Worm (Caenorhabditis elegans) whole organism, mixed stage, embryonic: ENCODE data around the gene lec-6.
A peak's percentile ranks its signal among the peaks of the same experiment; 100 is the strongest.

Experiments used
- bed-3 ChIP-seq: fragments of 200-800 bp; sonication (Bioruptor generic); optimal IDR thresholded peaks from 3 replicates; lab custom pipeline; 2018; ENCODE audit warnings: mild to moderate bottlenecking, missing genetic modification characterization, moderate library complexity, missing compliant biosample characterization
- blmp-1 ChIP-seq: fragments of 150-350 bp; optimal IDR thresholded peaks from 2 replicates; lab custom pipeline; 2014; ENCODE audit warnings: missing biosample characterization, missing genetic modification characterization
- ceh-39 ChIP-seq: fragments of 150-350 bp; optimal IDR thresholded peaks from 2 replicates; lab custom pipeline; 2014; ENCODE audit warnings: missing biosample characterization, missing genetic modification characterization
- ceh-43 ChIP-seq: fragments of 200-800 bp; sonication (Bioruptor generic); optimal IDR thresholded peaks from 2 replicates; lab custom pipeline; 2018; ENCODE audit warnings: mild to moderate bottlenecking, missing genetic modification characterization, moderate library complexity, missing compliant biosample characterization
- ces-1 ChIP-seq: fragments of 150-350 bp; optimal IDR thresholded peaks from 2 replicates; lab custom pipeline; 2014; ENCODE audit warnings: missing biosample characterization, missing genetic modification reagents, missing genetic modification characterization
- cnd-1 ChIP-seq: fragments of 200-800 bp; sonication (Bioruptor generic); optimal IDR thresholded peaks from 2 replicates; lab custom pipeline; 2018; ENCODE audit warnings: mild to moderate bottlenecking, missing genetic modification characterization, missing compliant biosample characterization
- drap-1 ChIP-seq: fragments of 200-800 bp; sonication (Bioruptor generic); optimal IDR thresholded peaks from 3 replicates; lab custom pipeline; 2018; ENCODE audit warnings: mild to moderate bottlenecking, missing genetic modification characterization, missing compliant biosample characterization
- elt-1 ChIP-seq: sonication (generic microtip); optimal IDR thresholded peaks from 2 replicates; lab custom pipeline; 2017; ENCODE audit warnings: missing genetic modification characterization, mild to moderate bottlenecking, missing compliant biosample characterization, antibody characterized with exemption, moderate library complexity, borderline replicate concordance; ENCODE audit not compliant: insufficient read depth
- flh-1 ChIP-seq: fragments of 200-800 bp; sonication (Bioruptor generic); optimal IDR thresholded peaks from 2 replicates; lab custom pipeline; 2018; ENCODE audit warnings: mild to moderate bottlenecking, missing genetic modification characterization, moderate library complexity, missing compliant biosample characterization
- ham-2 ChIP-seq: fragments of 200-800 bp; sonication (Bioruptor generic); optimal IDR thresholded peaks from 2 replicates; lab custom pipeline; 2018; ENCODE audit warnings: mild to moderate bottlenecking, missing genetic modification characterization, missing compliant biosample characterization
- hlh-1 ChIP-seq: fragments of 150-350 bp; optimal IDR thresholded peaks from 2 replicates; lab custom pipeline; 2014; ENCODE audit warnings: missing biosample characterization, missing genetic modification reagents, missing genetic modification characterization
- lin-32 ChIP-seq: fragments of 200-800 bp; sonication (Bioruptor generic); optimal IDR thresholded peaks from 2 replicates; lab custom pipeline; 2018; ENCODE audit warnings: mild to moderate bottlenecking, missing genetic modification characterization, missing compliant biosample characterization
- lsy-2 ChIP-seq: fragments of 150-350 bp; optimal IDR thresholded peaks from 2 replicates; lab custom pipeline; 2014; ENCODE audit warnings: missing biosample characterization, missing genetic modification characterization
- mep-1 ChIP-seq: fragments of 150-350 bp; optimal IDR thresholded peaks from 2 replicates; lab custom pipeline; 2017; ENCODE audit warnings: missing biosample characterization, missing genetic modification reagents, missing genetic modification characterization, inconsistent platforms
- nhr-2 ChIP-seq: fragments of 150-350 bp; optimal IDR thresholded peaks from 2 replicates; lab custom pipeline; 2014; ENCODE audit warnings: missing biosample characterization, missing genetic modification characterization
- pha-4 ChIP-seq: fragments of 150-350 bp; optimal IDR thresholded peaks from 2 replicates; lab custom pipeline; 2018; ENCODE audit warnings: missing biosample characterization, missing genetic modification reagents, missing genetic modification characterization
- sem-2 ChIP-seq: fragments of 200-800 bp; sonication (Bioruptor generic); optimal IDR thresholded peaks from 2 replicates; lab custom pipeline; 2018; ENCODE audit warnings: mild to moderate bottlenecking, missing genetic modification characterization, missing compliant biosample characterization
- sptf-1 ChIP-seq: sonication (generic microtip); optimal IDR thresholded peaks from 2 replicates; lab custom pipeline; 2017; ENCODE audit warnings: mild to moderate bottlenecking, missing genetic modification characterization, moderate library complexity, missing compliant biosample characterization
- tbx-8 ChIP-seq: fragments of 200-800 bp; sonication (Bioruptor generic); optimal IDR thresholded peaks from 2 replicates; lab custom pipeline; 2018; ENCODE audit warnings: mild to moderate bottlenecking, missing genetic modification characterization, moderate library complexity, missing compliant biosample characterization
- unc-120 ChIP-seq: sonication (generic microtip); optimal IDR thresholded peaks from 2 replicates; lab custom pipeline; 2017; ENCODE audit warnings: missing genetic modification characterization, missing compliant biosample characterization; ENCODE audit not compliant: poor library complexity, severe bottlenecking
- unc-39 ChIP-seq: fragments of 150-350 bp; optimal IDR thresholded peaks from 2 replicates; lab custom pipeline; 2014; ENCODE audit warnings: missing biosample characterization, missing genetic modification characterization
- unc-62 ChIP-seq: fragments of 150-350 bp; optimal IDR thresholded peaks from 2 replicates; lab custom pipeline; 2014; ENCODE audit warnings: missing biosample characterization, missing genetic modification reagents, missing genetic modification characterization
- zip-8 ChIP-seq: fragments of 150-350 bp; optimal IDR thresholded peaks from 2 replicates; lab custom pipeline; 2014; ENCODE audit warnings: missing biosample characterization, missing genetic modification characterization

Gene lec-6

DNA sequence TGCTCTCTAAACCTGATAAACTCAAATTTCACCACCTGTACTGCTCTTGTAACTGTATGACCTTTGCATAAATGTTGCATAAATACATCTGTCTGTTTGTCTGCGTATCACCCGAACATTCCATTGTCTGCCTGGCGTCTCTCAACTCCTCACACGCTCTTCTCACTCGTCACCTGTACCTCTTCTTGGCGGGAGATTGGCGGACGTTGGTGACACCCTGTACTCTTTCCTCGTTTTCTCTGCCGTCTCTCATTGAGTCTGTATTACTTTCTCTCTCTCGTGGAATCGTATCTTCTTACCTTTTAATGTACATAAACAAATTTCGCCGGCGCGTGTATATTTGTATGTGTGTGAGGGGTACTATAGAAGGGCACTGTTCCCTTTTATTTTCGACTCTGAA lies 41.3 kb downstream of the lec-6 start:
- TF ChIP-seq pha-4 (tag; lab: Kevin White, UChicago) (peak; percentile 84), ceh-43 (GFP tag; lab: Kevin White, UChicago) (no peak), elt-1 (tag; lab: Kevin White, UChicago) (peak; percentile 14), mep-1 (tag; lab: Kevin White, UChicago) (peak; percentile 51), hlh-1 (peak; percentile 46), unc-62 (GFP tag; lab: Kevin White, UChicago) (peak; percentile 63), bed-3 (GFP tag; lab: Kevin White, UChicago) (no peak), sem-2 (GFP tag; lab: Kevin White, UChicago) (no peak), lsy-2 (tag; lab: Kevin White, UChicago) (peak; percentile 15), nhr-2 (tag; lab: Kevin White, UChicago) (peak; percentile 83), zip-8 (tag; lab: Kevin White, UChicago) (no peak), sptf-1 (peak; percentile 10), drap-1 (GFP tag; lab: Kevin White, UChicago) (peak; percentile 33), tbx-8 (no peak), ceh-39 (peak; percentile 57)

DNA sequence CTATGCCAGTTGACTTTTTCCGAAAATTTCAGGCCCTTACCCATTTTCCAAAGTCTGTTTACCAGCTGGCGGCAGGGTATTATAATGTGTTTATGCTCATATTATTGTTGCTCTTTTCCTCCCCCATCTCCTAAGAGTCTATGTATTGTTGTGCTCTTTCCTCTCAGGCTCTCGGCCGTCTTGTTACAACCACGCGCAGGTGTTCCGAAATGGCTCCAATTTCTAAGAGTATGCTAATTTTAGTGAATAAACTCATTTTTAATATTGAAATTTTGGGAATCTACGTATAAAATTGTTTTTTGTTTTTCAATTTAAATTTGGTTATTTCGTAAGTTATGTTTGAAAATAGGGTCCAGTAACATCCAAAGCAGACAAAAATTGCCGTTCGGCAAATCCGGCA lies 42.1 kb downstream of the lec-6 start:
- no peak for TF ChIP-seq unc-39 (tag; lab: Kevin White, UChicago)
- TF ChIP-seq flh-1 (GFP tag; lab: Kevin White, UChicago) = no peak
- no peak for TF ChIP-seq cnd-1 (tag; lab: Kevin White, UChicago)
- TF ChIP-seq ces-1 = peak; percentile 43
- no peak for TF ChIP-seq mep-1 (tag; lab: Kevin White, UChicago)
- TF ChIP-seq hlh-1 = peak; percentile 55
- TF ChIP-seq unc-120 (tag; lab: Kevin White, UChicago) = peak; percentile 24
- TF ChIP-seq lin-32 (GFP tag; lab: Kevin White, UChicago) = peak; percentile 19
- TF ChIP-seq ham-2 (GFP tag; lab: Kevin White, UChicago) = no peak

DNA sequence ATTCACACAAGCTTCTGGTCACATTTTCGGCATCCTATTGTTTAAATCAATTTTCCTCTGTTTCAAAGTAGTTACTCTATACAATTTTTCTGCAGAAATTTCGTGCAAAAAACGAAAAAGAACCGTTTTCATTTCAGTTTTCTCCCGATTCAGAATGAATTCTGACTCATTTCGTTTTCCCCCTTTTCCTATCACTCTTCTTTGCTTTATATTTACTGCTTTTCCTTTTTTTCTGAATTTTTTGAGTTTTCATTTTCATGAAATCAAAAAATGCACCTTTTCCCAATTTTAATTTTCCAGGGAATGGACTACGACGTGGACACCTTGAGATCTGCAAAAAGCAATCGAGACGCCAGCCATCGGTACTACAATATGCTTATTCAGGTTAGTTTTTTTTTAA lies 44.5 kb downstream of the lec-6 start, which contains the start of gene B0353.1:
B0353.1 (plus strand) TSS at position 301 of the 400 bp plus-strand sequence.
- no peak for TF ChIP-seq blmp-1
